Worm (Caenorhabditis elegans) whole organism, young adult: ENCODE measurements around the gene F14H8.2.

ENCODE experiments used
- B0261.1 ChIP-seq: sonication (generic microtip); optimal IDR thresholded peaks from 2 replicates; lab custom pipeline; 2016; ENCODE audit warnings: mild to moderate bottlenecking, missing genetic modification characterization, moderate library complexity, missing compliant biosample characterization
- B0336.3 ChIP-seq: fragments of 200-800 bp; sonication (Bioruptor generic); IDR thresholded peaks from 2 replicates; pipeline ENCODE4 v1.3.6; 2022; ENCODE audit warnings: missing genetic modification characterization, missing compliant biosample characterization
- C06A6.2 ChIP-seq: fragments of 200-800 bp; sonication (Bioruptor generic); conservative IDR thresholded peaks from 2 replicates; pipeline ENCODE4 v1.3.6; 2022; ENCODE audit warnings: missing genetic modification characterization, missing compliant biosample characterization
- D2030.7 ChIP-seq: fragments of 200-800 bp; sonication (Bioruptor generic); IDR thresholded peaks from 2 replicates; pipeline ENCODE4 v1.3.6; 2022; ENCODE audit warnings: missing genetic modification reagents, missing genetic modification characterization, missing compliant biosample characterization
- F10E7.11 ChIP-seq: sonication (generic microtip); optimal IDR thresholded peaks from 2 replicates; lab custom pipeline; 2017; ENCODE audit warnings: mild to moderate bottlenecking, missing genetic modification characterization, moderate library complexity, missing compliant biosample characterization
- F23B12.7 ChIP-seq: sonication (generic microtip); optimal IDR thresholded peaks from 2 replicates; lab custom pipeline; 2017; ENCODE audit warnings: missing genetic modification characterization, mild to moderate bottlenecking, missing compliant biosample characterization, antibody characterized with exemption, moderate library complexity; ENCODE audit not compliant: insufficient read depth
- F33H1.4 ChIP-seq: fragments of 200-800 bp; sonication (Bioruptor generic); IDR thresholded peaks from 2 replicates; pipeline ENCODE4 v1.3.6; 2022; ENCODE audit warnings: missing genetic modification reagents, missing genetic modification characterization, missing compliant biosample characterization
- F39B2.1 ChIP-seq: fragments of 200-800 bp; sonication (Bioruptor generic); IDR thresholded peaks from 2 replicates; pipeline ENCODE4 v1.3.6; 2022; ENCODE audit warnings: missing genetic modification reagents, missing genetic modification characterization, missing compliant biosample characterization
- F55B11.4 ChIP-seq: sonication (generic microtip); optimal IDR thresholded peaks from 2 replicates; lab custom pipeline; 2016; ENCODE audit warnings: missing compliant biosample characterization, missing genetic modification characterization, borderline replicate concordance; ENCODE audit not compliant: insufficient read depth
- Y95B8A.8 ChIP-seq: fragments of 200-800 bp; sonication (Bioruptor generic); IDR thresholded peaks from 2 replicates; pipeline ENCODE4 v1.3.6; 2022; ENCODE audit warnings: missing genetic modification reagents, missing genetic modification characterization, missing compliant biosample characterization
- ZK185.1 ChIP-seq: sonication (generic microtip); optimal IDR thresholded peaks from 2 replicates; lab custom pipeline; 2016; ENCODE audit warnings: mild to moderate bottlenecking, missing genetic modification characterization, missing compliant biosample characterization; ENCODE audit not compliant: poor library complexity, severe bottlenecking
- aptf-2 ChIP-seq: fragments of 200-800 bp; sonication (Bioruptor generic); conservative IDR thresholded peaks from 2 replicates; pipeline ENCODE4 v1.3.6; 2022; ENCODE audit warnings: missing genetic modification reagents, missing genetic modification characterization, missing compliant biosample characterization
- aptf-3 ChIP-seq: fragments of 200-800 bp; sonication (Bioruptor generic); IDR thresholded peaks from 2 replicates; pipeline ENCODE4 v1.3.6; 2022; ENCODE audit warnings: missing genetic modification characterization, missing compliant biosample characterization
- athp-1 ChIP-seq: sonication (generic microtip); optimal IDR thresholded peaks from 2 replicates; lab custom pipeline; 2017; ENCODE audit warnings: mild to moderate bottlenecking, missing genetic modification characterization, missing compliant biosample characterization
- cebp-1 ChIP-seq, 2 experiments: fragments of 200-800 bp in 1 of 2; sonication (Bioruptor generic) in 1 of 2; sonication (generic microtip) in 1 of 2; IDR thresholded peaks in 1 of 2; optimal IDR thresholded peaks in 1 of 2; 2 replicates each; pipeline versions ENCODE4 v1.3.6 to Lab custom; 2017 to 2022; ENCODE audit warnings: missing compliant biosample characterization in 2 of 2, missing genetic modification characterization in 2 of 2, mild to moderate bottlenecking in 1 of 2, missing genetic modification reagents in 1 of 2, moderate library complexity in 1 of 2
- ceh-100 ChIP-seq: fragments of 200-800 bp; sonication (Bioruptor generic); IDR thresholded peaks from 2 replicates; pipeline ENCODE4 v1.3.6; 2022; ENCODE audit warnings: missing genetic modification reagents, missing genetic modification characterization, missing compliant biosample characterization
- ceh-27 ChIP-seq: fragments of 200-800 bp; sonication (Bioruptor generic); optimal IDR thresholded peaks from 2 replicates; lab custom pipeline; 2018; ENCODE audit warnings: mild to moderate bottlenecking, missing genetic modification characterization, moderate library complexity, missing compliant biosample characterization
- ceh-58 ChIP-seq: fragments of 200-800 bp; sonication (Bioruptor generic); IDR thresholded peaks from 2 replicates; pipeline ENCODE4 v1.3.6; 2022; ENCODE audit warnings: missing genetic modification characterization, missing compliant biosample characterization
- dox-1 ChIP-seq: fragments of 200-800 bp; sonication (Bioruptor generic); IDR thresholded peaks from 2 replicates; pipeline ENCODE4 v1.3.6; 2022; ENCODE audit warnings: missing genetic modification reagents, missing genetic modification characterization, missing compliant biosample characterization
- dpl-1 ChIP-seq: fragments of 150-350 bp; optimal IDR thresholded peaks from 2 replicates; lab custom pipeline; 2014; ENCODE audit warnings: missing biosample characterization, missing genetic modification reagents, missing genetic modification characterization
- egl-18 ChIP-seq: fragments of 200-800 bp; sonication (Bioruptor generic); IDR thresholded peaks from 2 replicates; pipeline ENCODE4 v1.3.6; 2022; ENCODE audit warnings: missing genetic modification reagents, missing genetic modification characterization, missing compliant biosample characterization
- egl-44 ChIP-seq: fragments of 200-800 bp; sonication (Bioruptor generic); IDR thresholded peaks from 2 replicates; pipeline ENCODE4 v1.3.6; 2022; ENCODE audit warnings: missing genetic modification reagents, missing genetic modification characterization, missing compliant biosample characterization
- egrh-3 ChIP-seq: fragments of 200-800 bp; sonication (Bioruptor generic); IDR thresholded peaks from 2 replicates; pipeline ENCODE4 v1.3.6; 2022; ENCODE audit warnings: missing genetic modification reagents, missing genetic modification characterization, missing compliant biosample characterization
- ekl-4 ChIP-seq: fragments of 200-800 bp; sonication (Bioruptor generic); IDR thresholded peaks from 2 replicates; pipeline ENCODE4 v1.3.6; 2022; ENCODE audit warnings: missing genetic modification reagents, missing genetic modification characterization, missing compliant biosample characterization
- ets-4 ChIP-seq: fragments of 200-800 bp; sonication (Bioruptor generic); optimal IDR thresholded peaks from 2 replicates; lab custom pipeline; 2018; ENCODE audit warnings: mild to moderate bottlenecking, missing genetic modification characterization, missing compliant biosample characterization
- hlh-12 ChIP-seq: sonication (generic microtip); optimal IDR thresholded peaks from 2 replicates; lab custom pipeline; 2016; ENCODE audit warnings: missing genetic modification characterization, missing compliant biosample characterization
- hmg-1.2 ChIP-seq: fragments of 200-800 bp; sonication (Bioruptor generic); IDR thresholded peaks from 2 replicates; pipeline ENCODE4 v1.3.6; 2022; ENCODE audit warnings: missing genetic modification reagents, missing genetic modification characterization, missing compliant biosample characterization
- hmg-20 ChIP-seq: fragments of 200-800 bp; sonication (Bioruptor generic); IDR thresholded peaks from 2 replicates; pipeline ENCODE4 v1.3.6; 2022; ENCODE audit warnings: missing genetic modification reagents, missing genetic modification characterization, missing compliant biosample characterization
- hsf-1 ChIP-seq: fragments of 200-800 bp; sonication (Bioruptor generic); IDR thresholded peaks from 2 replicates; pipeline ENCODE4 v1.3.6; 2022; ENCODE audit warnings: missing genetic modification reagents, missing genetic modification characterization, missing compliant biosample characterization
- lin-54 ChIP-seq: fragments of 200-800 bp; sonication (Bioruptor generic); optimal IDR thresholded peaks from 2 replicates; lab custom pipeline; 2018; ENCODE audit warnings: mild to moderate bottlenecking, missing genetic modification characterization, missing compliant biosample characterization
- lir-1 ChIP-seq: fragments of 200-800 bp; sonication (Bioruptor generic); conservative IDR thresholded peaks from 2 replicates; pipeline ENCODE4 v1.3.6; 2022; ENCODE audit warnings: missing genetic modification reagents, missing genetic modification characterization, missing compliant biosample characterization
- madf-10 ChIP-seq: sonication (generic microtip); optimal IDR thresholded peaks from 2 replicates; lab custom pipeline; 2016; ENCODE audit warnings: mild to moderate bottlenecking, missing genetic modification characterization, missing compliant biosample characterization
- madf-6 ChIP-seq: fragments of 200-800 bp; sonication (Bioruptor generic); IDR thresholded peaks from 2 replicates; pipeline ENCODE4 v1.3.6; 2022; ENCODE audit warnings: missing genetic modification reagents, missing genetic modification characterization, missing compliant biosample characterization
- nfya-1 ChIP-seq: sonication (generic microtip); optimal IDR thresholded peaks from 2 replicates; lab custom pipeline; 2017; ENCODE audit warnings: antibody characterized with exemption, missing compliant biosample characterization, missing genetic modification characterization, borderline replicate concordance; ENCODE audit not compliant: insufficient read depth
- nfyb-1 ChIP-seq: fragments of 200-800 bp; sonication (Bioruptor generic); IDR thresholded peaks from 2 replicates; pipeline ENCODE4 v1.3.6; 2022; ENCODE audit warnings: missing genetic modification reagents, missing genetic modification characterization, missing compliant biosample characterization
- nhr-179 ChIP-seq: sonication (generic microtip); optimal IDR thresholded peaks from 2 replicates; lab custom pipeline; 2016; ENCODE audit warnings: mild to moderate bottlenecking, missing genetic modification characterization, missing compliant biosample characterization
- nhr-80 ChIP-seq: sonication (generic microtip); optimal IDR thresholded peaks from 2 replicates; lab custom pipeline; 2016; ENCODE audit warnings: missing genetic modification characterization, missing compliant biosample characterization
- rcor-1 ChIP-seq: fragments of 200-800 bp; sonication (Bioruptor generic); IDR thresholded peaks from 2 replicates; pipeline ENCODE4 v1.3.6; 2022; ENCODE audit warnings: missing genetic modification reagents, missing genetic modification characterization, missing compliant biosample characterization
- rec-8 ChIP-seq, 2 experiments: sonication (generic microtip); optimal IDR thresholded peaks; 2 replicates each; lab custom pipeline; 2016; ENCODE audit warnings: mild to moderate bottlenecking in 2 of 2, missing genetic modification characterization in 2 of 2, missing genetic modification reagents in 2 of 2, missing genotype in 2 of 2, missing biosample characterization in 1 of 2, missing compliant biosample characterization in 1 of 2, moderate library complexity in 1 of 2
- rpc-1 ChIP-seq, 2 experiments: fragments of 150-350 bp in 1 of 2; sonication (generic microtip) in 1 of 2; optimal IDR thresholded peaks; 2 replicates each; lab custom pipeline; 2014 to 2018; ENCODE audit warnings: missing biosample characterization in 1 of 2, missing genetic modification characterization in 1 of 2, missing genetic modification reagents in 1 of 2, missing genotype in 1 of 2
- sea-2 ChIP-seq: fragments of 200-800 bp; sonication (Bioruptor generic); IDR thresholded peaks from 2 replicates; pipeline ENCODE4 v1.3.6; 2022; ENCODE audit warnings: missing genetic modification characterization, missing compliant biosample characterization
- snpc-1.3 ChIP-seq: sonication (generic microtip); optimal IDR thresholded peaks from 2 replicates; lab custom pipeline; 2017; ENCODE audit warnings: missing genetic modification characterization, mild to moderate bottlenecking, missing compliant biosample characterization, antibody characterized with exemption, moderate library complexity, missing genotype, missing genetic modification reagents; ENCODE audit not compliant: insufficient read depth
- zfh-2 ChIP-seq: fragments of 200-800 bp; sonication (Bioruptor generic); conservative IDR thresholded peaks from 2 replicates; pipeline ENCODE4 v1.3.6; 2022; ENCODE audit warnings: missing genetic modification reagents, missing genetic modification characterization, missing compliant biosample characterization
- ztf-25 ChIP-seq: fragments of 200-800 bp; sonication (Bioruptor generic); IDR thresholded peaks from 2 replicates; pipeline ENCODE4 v1.3.6; 2022; ENCODE audit warnings: missing genetic modification reagents, missing genetic modification characterization, missing compliant biosample characterization
- ztf-26 ChIP-seq: sonication (generic microtip); optimal IDR thresholded peaks from 2 replicates; lab custom pipeline; 2017; ENCODE audit warnings: missing genetic modification characterization, missing compliant biosample characterization
- ztf-28 ChIP-seq: fragments of 200-800 bp; sonication (Bioruptor generic); IDR thresholded peaks from 2 replicates; pipeline ENCODE4 v1.3.6; 2022; ENCODE audit warnings: missing genetic modification reagents, missing genetic modification characterization, missing compliant biosample characterization

F14H8.2 gene

ce11 chrV:15012542-15013301 is 7.4 kb downstream of the F14H8.2 start:
- TF ChIP-seq ztf-25 (GFP tag; lab: Robert Waterston, UW) (no peak), Y95B8A.8 (GFP tag; lab: Robert Waterston, UW) (no peak), B0336.3 (0 out of 2 replicates have a peak, but pooled peaks have one; percentile 38), hmg-20 (GFP tag; lab: Robert Waterston, UW) (no peak), hmg-1.2 (GFP tag; lab: Robert Waterston, UW) (peak; percentile 46), hlh-12 (tag; lab: Kevin White, UChicago) (no peak), madf-10 (no peak), rpc-1 (optimal IDR thresholded peaks at IDR 0.05; lab: Kevin White, UChicago) (peak; percentile 53), rpc-1 (tag; optimal IDR thresholded peaks at IDR 0.05; lab: Kevin White, UChicago) (peak; percentile 70), snpc-1.3 (tag; lab: Kevin White, UChicago) (no peak), sea-2 (GFP tag; lab: Robert Waterston, UW) (no peak), hsf-1 (GFP tag; lab: Robert Waterston, UW) (no peak), lir-1 (no peak), ets-4 (GFP tag; lab: Kevin White, UChicago) (no peak), nhr-80 (tag; lab: Kevin White, UChicago) (peak; percentile 9), D2030.7 (GFP tag; lab: Robert Waterston, UW) (no peak), F10E7.11 (tag; lab: Kevin White, UChicago) (no peak), F39B2.1 (GFP tag; lab: Robert Waterston, UW) (no peak), ztf-26 (tag; lab: Kevin White, UChicago) (no peak), zfh-2 (GFP tag; lab: Robert Waterston, UW) (no peak), C06A6.2 (GFP tag; lab: Robert Waterston, UW) (no peak), dpl-1 (GFP tag; lab: Kevin White, UChicago) (no peak), nfya-1 (no peak), aptf-3 (GFP tag; lab: Robert Waterston, UW) (no peak), cebp-1 (GFP tag; IDR thresholded peaks at IDR 0.05; lab: Robert Waterston, UW) (no peak), cebp-1 (tag; optimal IDR thresholded peaks at IDR 0.05; lab: Kevin White, UChicago) (peak; percentile 13), athp-1 (tag; lab: Kevin White, UChicago) (no peak), ceh-100 (GFP tag; lab: Robert Waterston, UW) (peak; percentile 45), egrh-3 (GFP tag; lab: Robert Waterston, UW) (no peak), F23B12.7 (tag; lab: Kevin White, UChicago) (no peak), B0261.1 (tag; lab: Kevin White, UChicago) (peak; percentile 76), F55B11.4 (tag; lab: Kevin White, UChicago) (no peak), nfyb-1 (GFP tag; lab: Robert Waterston, UW) (0 out of 2 replicates have a peak, but pooled peaks have one; percentile 62), rec-8 (tag; optimal IDR thresholded peaks at IDR 0.05; lab: Kevin White, UChicago) (no peak), F33H1.4 (no peak), egl-44 (no peak), rcor-1 (GFP tag; lab: Robert Waterston, UW) (no peak), madf-6 (GFP tag; lab: Robert Waterston, UW) (0 out of 2 replicates have a peak, but pooled peaks have one; percentile 34), lin-54 (GFP tag; lab: Kevin White, UChicago) (no peak), egl-18 (GFP tag; lab: Robert Waterston, UW) (no peak), ceh-27 (GFP tag; lab: Kevin White, UChicago) (no peak), aptf-2 (GFP tag; lab: Robert Waterston, UW) (no peak), dox-1 (GFP tag; lab: Robert Waterston, UW) (0 out of 2 replicates have a peak, but pooled peaks have one; percentile 29), ZK185.1 (tag; lab: Kevin White, UChicago) (no peak), ceh-58 (GFP tag; lab: Robert Waterston, UW) (no peak), ekl-4 (GFP tag; lab: Robert Waterston, UW) (no peak), ztf-28 (no peak), nhr-179 (tag; lab: Kevin White, UChicago) (no peak)
